Worm (Caenorhabditis elegans) whole organism, young adult: ENCODE measurements around the gene cyp-33C12.

Experiments
- B0019.2 ChIP-seq: fragments of 200-800 bp; sonication (Bioruptor generic); conservative IDR thresholded peaks from 2 replicates; pipeline ENCODE4 v1.3.6; 2022; ENCODE audit warnings: missing genetic modification reagents, missing genetic modification characterization, missing compliant biosample characterization
- C17E4.6 ChIP-seq: fragments of 200-800 bp; sonication (Bioruptor generic); IDR thresholded peaks from 2 replicates; pipeline ENCODE4 v1.3.6; 2022; ENCODE audit warnings: missing genetic modification reagents, missing genetic modification characterization, missing compliant biosample characterization
- F49E8.2 ChIP-seq: sonication (generic microtip); optimal IDR thresholded peaks from 3 replicates; lab custom pipeline; 2017; ENCODE audit warnings: missing genetic modification characterization, mild to moderate bottlenecking, missing compliant biosample characterization, antibody characterized with exemption, moderate library complexity; ENCODE audit not compliant: insufficient read depth
- Y67H2A.10 ChIP-seq: fragments of 200-800 bp; sonication (Bioruptor generic); conservative IDR thresholded peaks from 2 replicates; pipeline ENCODE4 v1.3.6; 2022; ENCODE audit warnings: missing genetic modification reagents, missing genetic modification characterization, missing compliant biosample characterization
- akir-1 ChIP-seq: fragments of 200-800 bp; sonication (Bioruptor generic); optimal IDR thresholded peaks from 2 replicates; lab custom pipeline; 2018; ENCODE audit warnings: mild to moderate bottlenecking, missing genetic modification characterization, moderate library complexity, missing compliant biosample characterization
- ama-1 ChIP-seq, 3 experiments: fragments of 150-350 bp in 1 of 3; sonication (generic microtip) in 2 of 3; optimal IDR thresholded peaks; 2 replicates each; lab custom pipeline; 2014 to 2018; ENCODE audit warnings: missing biosample characterization in 2 of 3, missing genetic modification characterization in 2 of 3, missing genetic modification reagents in 2 of 3
- attf-5 ChIP-seq: fragments of 200-800 bp; sonication (Bioruptor generic); optimal IDR thresholded peaks from 2 replicates; lab custom pipeline; 2018; ENCODE audit warnings: mild to moderate bottlenecking, missing genetic modification characterization, missing compliant biosample characterization
- attf-6 ChIP-seq: fragments of 200-800 bp; sonication (Bioruptor generic); IDR thresholded peaks from 2 replicates; pipeline ENCODE4 v1.3.6; 2022; ENCODE audit warnings: missing genetic modification reagents, missing genetic modification characterization, missing compliant biosample characterization
- bed-2 ChIP-seq: fragments of 200-800 bp; sonication (Bioruptor generic); IDR thresholded peaks from 2 replicates; pipeline ENCODE4 v1.3.6; 2022; ENCODE audit warnings: missing genetic modification reagents, missing genetic modification characterization, missing compliant biosample characterization
- ccch-3 ChIP-seq: fragments of 200-800 bp; sonication (Bioruptor generic); optimal IDR thresholded peaks from 2 replicates; lab custom pipeline; 2018; ENCODE audit warnings: mild to moderate bottlenecking, missing genetic modification characterization, missing compliant biosample characterization
- cebp-1 ChIP-seq, 2 experiments: fragments of 200-800 bp in 1 of 2; sonication (Bioruptor generic) in 1 of 2; sonication (generic microtip) in 1 of 2; IDR thresholded peaks in 1 of 2; optimal IDR thresholded peaks in 1 of 2; 2 replicates each; pipeline versions ENCODE4 v1.3.6 to Lab custom; 2017 to 2022; ENCODE audit warnings: missing compliant biosample characterization in 2 of 2, missing genetic modification characterization in 2 of 2, mild to moderate bottlenecking in 1 of 2, missing genetic modification reagents in 1 of 2, moderate library complexity in 1 of 2
- cebp-2 ChIP-seq: fragments of 200-800 bp; sonication (Bioruptor generic); IDR thresholded peaks from 2 replicates; pipeline ENCODE4 v1.3.6; 2022; ENCODE audit warnings: missing genetic modification characterization, missing compliant biosample characterization
- ceh-27 ChIP-seq: fragments of 200-800 bp; sonication (Bioruptor generic); optimal IDR thresholded peaks from 2 replicates; lab custom pipeline; 2018; ENCODE audit warnings: mild to moderate bottlenecking, missing genetic modification characterization, moderate library complexity, missing compliant biosample characterization
- ceh-79 ChIP-seq: sonication (generic microtip); optimal IDR thresholded peaks from 2 replicates; lab custom pipeline; 2017; ENCODE audit warnings: mild to moderate bottlenecking, missing genetic modification characterization, missing compliant biosample characterization
- chd-7 ChIP-seq: sonication (generic microtip); optimal IDR thresholded peaks from 2 replicates; lab custom pipeline; 2016; ENCODE audit warnings: mild to moderate bottlenecking, missing genetic modification characterization, moderate library complexity, missing compliant biosample characterization
- efl-1 ChIP-seq: fragments of 150-350 bp; optimal IDR thresholded peaks from 2 replicates; lab custom pipeline; 2014; ENCODE audit warnings: missing biosample characterization, missing genetic modification reagents, missing genetic modification characterization
- egl-44 ChIP-seq: fragments of 200-800 bp; sonication (Bioruptor generic); IDR thresholded peaks from 2 replicates; pipeline ENCODE4 v1.3.6; 2022; ENCODE audit warnings: missing genetic modification reagents, missing genetic modification characterization, missing compliant biosample characterization
- ekl-4 ChIP-seq: fragments of 200-800 bp; sonication (Bioruptor generic); IDR thresholded peaks from 2 replicates; pipeline ENCODE4 v1.3.6; 2022; ENCODE audit warnings: missing genetic modification reagents, missing genetic modification characterization, missing compliant biosample characterization
- ets-4 ChIP-seq: fragments of 200-800 bp; sonication (Bioruptor generic); optimal IDR thresholded peaks from 2 replicates; lab custom pipeline; 2018; ENCODE audit warnings: mild to moderate bottlenecking, missing genetic modification characterization, missing compliant biosample characterization
- gei-17 ChIP-seq: fragments of 200-800 bp; sonication (Bioruptor generic); optimal IDR thresholded peaks from 2 replicates; lab custom pipeline; 2018; ENCODE audit warnings: mild to moderate bottlenecking, missing genetic modification characterization, missing compliant biosample characterization
- hmg-20 ChIP-seq: fragments of 200-800 bp; sonication (Bioruptor generic); IDR thresholded peaks from 2 replicates; pipeline ENCODE4 v1.3.6; 2022; ENCODE audit warnings: missing genetic modification reagents, missing genetic modification characterization, missing compliant biosample characterization
- hrde-1 ChIP-seq: sonication (generic microtip); optimal IDR thresholded peaks from 2 replicates; lab custom pipeline; 2016; ENCODE audit warnings: missing genetic modification characterization, mild to moderate bottlenecking, missing compliant biosample characterization, moderate library complexity, missing genotype, missing genetic modification reagents, borderline replicate concordance
- hsf-1 ChIP-seq: fragments of 200-800 bp; sonication (Bioruptor generic); IDR thresholded peaks from 2 replicates; pipeline ENCODE4 v1.3.6; 2022; ENCODE audit warnings: missing genetic modification reagents, missing genetic modification characterization, missing compliant biosample characterization
- lin-35 ChIP-seq, 3 experiments: fragments of 150-350 bp in 2 of 3; sonication (generic microtip) in 1 of 3; optimal IDR thresholded peaks; 2 replicates each; lab custom pipeline; 2014 to 2018; ENCODE audit warnings: missing biosample characterization in 3 of 3, missing genetic modification characterization in 3 of 3, missing genetic modification reagents in 3 of 3
- lin-40 ChIP-seq: sonication (generic microtip); optimal IDR thresholded peaks from 2 replicates; lab custom pipeline; 2016; ENCODE audit warnings: missing genetic modification characterization, mild to moderate bottlenecking, missing compliant biosample characterization, missing genotype, missing genetic modification reagents
- lir-1 ChIP-seq: fragments of 200-800 bp; sonication (Bioruptor generic); conservative IDR thresholded peaks from 2 replicates; pipeline ENCODE4 v1.3.6; 2022; ENCODE audit warnings: missing genetic modification reagents, missing genetic modification characterization, missing compliant biosample characterization
- madf-8 ChIP-seq: fragments of 200-800 bp; sonication (Bioruptor generic); conservative IDR thresholded peaks from 2 replicates; pipeline ENCODE4 v1.3.6; 2022; ENCODE audit warnings: missing genetic modification reagents, missing genetic modification characterization, missing compliant biosample characterization
- mel-28 ChIP-seq: sonication (generic microtip); optimal IDR thresholded peaks from 2 replicates; lab custom pipeline; 2016; ENCODE audit warnings: borderline replicate concordance, mild to moderate bottlenecking, missing genetic modification characterization, missing compliant biosample characterization
- nfyb-1 ChIP-seq: fragments of 200-800 bp; sonication (Bioruptor generic); IDR thresholded peaks from 2 replicates; pipeline ENCODE4 v1.3.6; 2022; ENCODE audit warnings: missing genetic modification reagents, missing genetic modification characterization, missing compliant biosample characterization
- nhr-179 ChIP-seq: sonication (generic microtip); optimal IDR thresholded peaks from 2 replicates; lab custom pipeline; 2016; ENCODE audit warnings: mild to moderate bottlenecking, missing genetic modification characterization, missing compliant biosample characterization
- rcor-1 ChIP-seq: fragments of 200-800 bp; sonication (Bioruptor generic); IDR thresholded peaks from 2 replicates; pipeline ENCODE4 v1.3.6; 2022; ENCODE audit warnings: missing genetic modification reagents, missing genetic modification characterization, missing compliant biosample characterization
- snpc-1.1 ChIP-seq: sonication (generic microtip); optimal IDR thresholded peaks from 2 replicates; lab custom pipeline; 2017; ENCODE audit warnings: missing genetic modification characterization, mild to moderate bottlenecking, missing compliant biosample characterization, antibody characterized with exemption, moderate library complexity, missing genotype, missing genetic modification reagents; ENCODE audit not compliant: insufficient read depth
- snpc-1.3 ChIP-seq: sonication (generic microtip); optimal IDR thresholded peaks from 2 replicates; lab custom pipeline; 2017; ENCODE audit warnings: missing genetic modification characterization, mild to moderate bottlenecking, missing compliant biosample characterization, antibody characterized with exemption, moderate library complexity, missing genotype, missing genetic modification reagents; ENCODE audit not compliant: insufficient read depth
- somi-1 ChIP-seq: fragments of 200-800 bp; sonication (Bioruptor generic); optimal IDR thresholded peaks from 2 replicates; lab custom pipeline; 2018; ENCODE audit warnings: mild to moderate bottlenecking, missing genetic modification characterization, missing compliant biosample characterization
- tbx-9 ChIP-seq: sonication (generic microtip); optimal IDR thresholded peaks from 2 replicates; lab custom pipeline; 2016; ENCODE audit warnings: borderline replicate concordance, missing genetic modification characterization, inconsistent platforms, missing compliant biosample characterization
- unc-130 ChIP-seq: sonication (generic microtip); optimal IDR thresholded peaks from 2 replicates; lab custom pipeline; 2016; ENCODE audit warnings: missing genetic modification reagents, missing genetic modification characterization, missing compliant biosample characterization
- xnd-1 ChIP-seq: sonication (generic microtip); optimal IDR thresholded peaks from 2 replicates; lab custom pipeline; 2016; ENCODE audit warnings: missing genotype, missing genetic modification reagents, missing genetic modification characterization, missing compliant biosample characterization
- ztf-18 ChIP-seq: sonication (generic microtip); optimal IDR thresholded peaks from 2 replicates; lab custom pipeline; 2016; ENCODE audit warnings: missing genotype, mild to moderate bottlenecking, missing genetic modification characterization, missing compliant biosample characterization
- ztf-25 ChIP-seq: fragments of 200-800 bp; sonication (Bioruptor generic); IDR thresholded peaks from 2 replicates; pipeline ENCODE4 v1.3.6; 2022; ENCODE audit warnings: missing genetic modification reagents, missing genetic modification characterization, missing compliant biosample characterization
- ztf-6 ChIP-seq: fragments of 200-800 bp; sonication (Bioruptor generic); IDR thresholded peaks from 2 replicates; pipeline ENCODE4 v1.3.6; 2022; ENCODE audit warnings: missing genetic modification reagents, missing genetic modification characterization, missing compliant biosample characterization

The cyp-33C12 gene

DNA sequence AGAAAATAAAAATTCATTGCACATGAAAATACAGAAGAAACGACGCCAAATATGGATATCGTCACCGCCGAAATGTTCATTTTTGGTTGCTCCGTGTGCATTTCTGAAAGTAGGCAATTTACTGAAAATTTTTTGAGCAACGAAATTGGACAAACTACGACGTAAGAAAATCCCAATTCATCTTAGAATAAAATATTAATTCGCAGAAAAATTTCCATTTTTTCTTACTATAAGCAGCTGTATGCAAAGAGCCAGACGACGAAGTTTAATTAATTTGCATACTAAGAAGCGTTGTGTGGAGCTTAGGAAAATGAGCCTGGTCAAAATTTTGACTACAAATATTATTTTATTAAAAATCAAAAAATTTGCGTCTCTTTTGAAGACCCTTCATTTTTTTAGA is 37.5 kb downstream of the cyp-33C12 start, which contains the start of gene srbc-19:
TSS of gene srbc-19 (minus strand) at position 101 of the 400 bp plus-strand sequence.
- TF ChIP-seq xnd-1 (no peak), hmg-20 (GFP tag; lab: Robert Waterston, UW) (no peak), ccch-3 (GFP tag; lab: Kevin White, UChicago) (no peak), ztf-18 (tag; lab: Kevin White, UChicago) (no peak), tbx-9 (tag; lab: Kevin White, UChicago) (no peak), somi-1 (GFP tag; lab: Kevin White, UChicago) (no peak), lin-35 (GFP tag; optimal IDR thresholded peaks at IDR 0.05; lab: Kevin White, UChicago) (no peak), cebp-2 (GFP tag; lab: Robert Waterston, UW) (no peak)

DNA sequence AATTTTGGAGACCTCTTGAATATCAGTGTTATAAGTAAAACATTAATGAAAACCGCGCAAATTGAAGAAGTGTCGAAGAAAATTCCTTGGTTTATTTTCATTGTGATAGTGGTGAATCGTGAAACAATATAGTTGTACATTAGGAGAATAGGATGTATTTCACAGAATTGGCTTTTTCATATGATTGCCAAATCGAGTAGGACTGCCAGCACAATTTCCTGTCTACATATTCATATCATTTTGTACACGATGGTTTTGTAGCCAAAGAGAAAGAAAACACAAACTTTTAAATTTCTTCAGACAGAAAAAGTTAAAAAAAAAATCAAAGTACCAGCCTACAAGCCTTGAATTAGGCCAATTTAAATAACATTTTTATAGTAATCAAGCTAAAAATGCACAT is 40.5 kb downstream of the cyp-33C12 start, which contains the start of gene str-255:
TSS of gene str-255 (minus strand) at position 101 of the 400 bp plus-strand sequence.
- TF ChIP-seq unc-130 (GFP tag; lab: Kevin White, UChicago) (no peak), rcor-1 (no peak), bed-2 (no peak), ets-4 (GFP tag; lab: Kevin White, UChicago) (no peak), ceh-79 (no peak), attf-6 (GFP tag; lab: Robert Waterston, UW) (no peak), snpc-1.3 (tag; lab: Kevin White, UChicago) (no peak), ekl-4 (GFP tag; lab: Robert Waterston, UW) (no peak), attf-5 (GFP tag; lab: Kevin White, UChicago) (no peak), gei-17 (GFP tag; lab: Kevin White, UChicago) (no peak)

DNA sequence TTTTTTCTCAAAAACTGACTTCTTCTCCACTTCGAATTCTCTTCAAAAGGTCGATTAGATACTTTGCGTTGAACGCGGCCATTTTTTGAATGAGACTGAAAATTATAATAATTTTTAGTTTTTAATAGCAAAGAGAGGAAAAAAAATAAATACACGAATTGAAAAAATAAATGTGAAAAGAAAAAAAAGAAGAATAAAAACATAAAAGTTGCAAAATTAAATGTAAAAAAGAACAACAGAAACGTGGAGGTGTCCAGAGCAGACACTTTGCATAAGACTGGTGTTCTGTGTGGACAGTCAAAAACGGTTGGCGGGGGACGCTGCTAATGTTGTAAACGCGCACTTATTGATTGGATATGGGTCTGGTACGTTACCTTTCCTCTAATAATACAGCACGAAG is 44.9 kb downstream of the cyp-33C12 start, which contains the start of gene C45H4.14:
TSS of gene C45H4.14 (minus strand) at position 101 of the 400 bp plus-strand sequence.
- no peak for TF ChIP-seq ztf-25 (GFP tag; lab: Robert Waterston, UW)
- peak; percentile 45 for TF ChIP-seq efl-1 (GFP tag; lab: Kevin White, UChicago)
- TF ChIP-seq madf-8 (GFP tag; lab: Robert Waterston, UW): 0 out of 2 replicates have a peak, but pooled peaks have one; percentile 9

DNA sequence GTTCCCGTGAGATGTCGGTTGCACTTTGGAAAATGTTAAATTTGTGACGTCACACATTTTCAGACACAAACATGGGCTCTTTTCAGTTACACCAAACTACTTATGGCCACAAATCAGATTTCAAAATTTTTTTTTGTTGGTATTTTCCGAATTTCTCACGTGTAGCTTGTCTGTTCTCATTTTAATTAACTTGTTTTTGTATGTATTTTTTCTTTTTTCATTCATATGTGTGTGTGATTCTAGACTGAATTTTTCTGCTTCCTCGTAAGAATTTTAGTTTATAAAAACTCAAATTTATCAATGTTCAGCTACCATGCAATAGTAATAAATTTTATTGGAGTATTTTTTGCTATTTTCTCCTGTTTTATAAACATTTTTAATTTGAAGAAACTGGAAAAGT is 47.4 kb downstream of the cyp-33C12 start, which contains the start of gene srbc-22:
TSS of gene srbc-22 (plus strand) at position 301 of the 400 bp plus-strand sequence.
- TF ChIP-seq C17E4.6 (no peak), hsf-1 (GFP tag; lab: Robert Waterston, UW) (no peak), cebp-1 (GFP tag; IDR thresholded peaks at IDR 0.05; lab: Robert Waterston, UW) (no peak), cebp-1 (tag; optimal IDR thresholded peaks at IDR 0.05; lab: Kevin White, UChicago) (no peak), lin-40 (tag; lab: Kevin White, UChicago) (no peak), gei-17 (GFP tag; lab: Kevin White, UChicago) (no peak), ztf-6 (GFP tag; lab: Robert Waterston, UW) (no peak), attf-5 (GFP tag; lab: Kevin White, UChicago) (no peak), egl-44 (no peak), Y67H2A.10 (GFP tag; lab: Robert Waterston, UW) (no peak), hrde-1 (no peak)

DNA sequence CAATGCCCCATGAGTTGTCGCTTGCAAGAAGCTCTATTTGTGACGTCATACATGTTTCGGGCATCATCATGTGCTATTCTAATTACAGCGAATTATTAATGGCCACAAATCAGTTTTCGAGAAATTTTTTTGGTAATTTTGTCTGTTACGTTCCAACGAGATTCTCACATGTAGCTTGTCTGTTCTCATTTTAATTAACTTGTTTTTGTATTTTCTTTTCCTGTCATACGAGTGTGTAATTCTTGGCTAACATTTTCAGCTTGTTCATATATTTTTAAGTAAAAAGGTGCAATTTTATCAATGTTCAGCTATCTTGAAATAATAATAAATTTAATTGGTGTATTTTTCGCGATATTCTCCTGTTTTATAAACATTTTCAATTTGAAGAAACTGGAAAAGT is 49.0 kb downstream of the cyp-33C12 start, which contains the start of gene srbc-21:
TSS of gene srbc-21 (plus strand) at position 301 of the 400 bp plus-strand sequence.
- TF ChIP-seq F49E8.2 (tag; lab: Kevin White, UChicago) (no peak), ceh-27 (GFP tag; lab: Kevin White, UChicago) (no peak), snpc-1.1 (tag; lab: Kevin White, UChicago) (no peak), mel-28 (tag; lab: Kevin White, UChicago) (no peak), ztf-25 (GFP tag; lab: Robert Waterston, UW) (no peak), nfyb-1 (GFP tag; lab: Robert Waterston, UW) (no peak), snpc-1.3 (tag; lab: Kevin White, UChicago) (no peak), nhr-179 (tag; lab: Kevin White, UChicago) (no peak), hrde-1 (no peak), ama-1 (optimal IDR thresholded peaks at IDR 0.05; lab: Kevin White, UChicago) (no peak), ama-1 (GFP tag; optimal IDR thresholded peaks at IDR 0.05; lab: Kevin White, UChicago) (no peak), akir-1 (no peak), chd-7 (tag; lab: Kevin White, UChicago) (no peak), B0019.2 (GFP tag; lab: Robert Waterston, UW) (no peak), lir-1 (no peak)
